Worm (Caenorhabditis elegans): ENCODE measurements around the gene Y54G2A.10.
"Not testable (repeated sequence)": the region's sequence is repeated elsewhere in the genome, so short reads cannot be mapped to it uniquely, and the experiment has no call there.

ce11 chrIV:2788389-2788788 lies 11.1 kb upstream of the Y54G2A.10 start, which contains the start of gene atln-1:
- TF ChIP-seq lin-15B (tag; optimal IDR thresholded peaks at IDR 0.05); ets-5 (GFP tag; IDR thresholded peaks at IDR 0.05); ama-1 (optimal IDR thresholded peaks at IDR 0.05); unc-62 (GFP tag; optimal IDR thresholded peaks at IDR 0.05); nhr-20 (tag; optimal IDR thresholded peaks at IDR 0.05); egl-27 (tag; optimal IDR thresholded peaks at IDR 0.05); lin-13 (GFP tag; optimal IDR thresholded peaks at IDR 0.05); aha-1 (tag; optimal IDR thresholded peaks at IDR 0.05); mdl-1 (tag; optimal IDR thresholded peaks at IDR 0.05); tbx-2 (tag; optimal IDR thresholded peaks at IDR 0.05); ztf-11 (tag; optimal IDR thresholded peaks at IDR 0.05); Y116A8C.19 (tag; optimal IDR thresholded peaks at IDR 0.05; ENCODE audit: borderline replicate concordance); egl-13 (tag; optimal IDR thresholded peaks at IDR 0.05): not testable (repeated sequence)
